Worm (Caenorhabditis elegans) whole organism, young adult: ENCODE data around the gene pld-1.

Experiments used
- ama-1 ChIP-seq, 3 experiments: fragments of 150-350 bp in 1 of 3; sonication (generic microtip) in 2 of 3; optimal IDR thresholded peaks; 2 replicates each; lab custom pipeline; 2014 to 2018; ENCODE audit warnings: missing biosample characterization in 2 of 3, missing genetic modification characterization in 2 of 3, missing genetic modification reagents in 2 of 3
- aptf-3 ChIP-seq: fragments of 200-800 bp; sonication (Bioruptor generic); IDR thresholded peaks from 2 replicates; pipeline ENCODE4 v1.3.6; 2022; ENCODE audit warnings: missing genetic modification characterization, missing compliant biosample characterization
- hrde-1 ChIP-seq: sonication (generic microtip); optimal IDR thresholded peaks from 2 replicates; lab custom pipeline; 2016; ENCODE audit warnings: missing genetic modification characterization, mild to moderate bottlenecking, missing compliant biosample characterization, moderate library complexity, missing genotype, missing genetic modification reagents, borderline replicate concordance
- nhr-179 ChIP-seq: sonication (generic microtip); optimal IDR thresholded peaks from 2 replicates; lab custom pipeline; 2016; ENCODE audit warnings: mild to moderate bottlenecking, missing genetic modification characterization, missing compliant biosample characterization
- nhr-90 ChIP-seq: sonication (generic microtip); optimal IDR thresholded peaks from 2 replicates; lab custom pipeline; 2016; ENCODE audit warnings: missing genotype, mild to moderate bottlenecking, missing genetic modification characterization, missing compliant biosample characterization
- rpc-1 ChIP-seq, 2 experiments: fragments of 150-350 bp in 1 of 2; sonication (generic microtip) in 1 of 2; optimal IDR thresholded peaks; 2 replicates each; lab custom pipeline; 2014 to 2018; ENCODE audit warnings: missing biosample characterization in 1 of 2, missing genetic modification characterization in 1 of 2, missing genetic modification reagents in 1 of 2, missing genotype in 1 of 2
- snpc-4 ChIP-seq, 5 experiments: fragments of 150-350 bp in 1 of 5; sonication (generic microtip) in 4 of 5; optimal IDR thresholded peaks; 2 replicates each; lab custom pipeline; 2014 to 2018; ENCODE audit warnings: missing genetic modification characterization in 5 of 5, missing biosample characterization in 3 of 5, antibody characterized with exemption in 2 of 5, mild to moderate bottlenecking in 2 of 5, missing compliant biosample characterization in 2 of 5, missing genotype in 2 of 5, moderate library complexity in 2 of 5, missing genetic modification reagents in 1 of 5
- unc-62 ChIP-seq: fragments of 150-350 bp; optimal IDR thresholded peaks from 2 replicates; lab custom pipeline; 2014; ENCODE audit warnings: missing biosample characterization, missing genetic modification reagents, missing genetic modification characterization

ce11 chrII:5105020-5105419 lies 13.5 kb upstream of the pld-1 start:
- TF ChIP-seq hrde-1 (peak; percentile 90), ama-1 (optimal IDR thresholded peaks at IDR 0.05; lab: Kevin White, UChicago) (no peak), ama-1 (GFP tag; optimal IDR thresholded peaks at IDR 0.05; lab: Kevin White, UChicago) (peak; percentile 90 to 94), snpc-4 (GFP tag; optimal IDR thresholded peaks at IDR 0.05; lab: Kevin White, UChicago) (peak; percentile 80), snpc-4 (tag; optimal IDR thresholded peaks at IDR 0.05; lab: Kevin White, UChicago) (peak; percentile 26 to 87 (median 74)), nhr-90 (tag; lab: Kevin White, UChicago) (peak; percentile 97), nhr-179 (tag; lab: Kevin White, UChicago) (peak; percentile 75), aptf-3 (GFP tag; lab: Robert Waterston, UW) (0 out of 2 replicates have a peak, but pooled peaks have one; percentile 58), rpc-1 (optimal IDR thresholded peaks at IDR 0.05; lab: Kevin White, UChicago) (peak; percentile 99), rpc-1 (tag; optimal IDR thresholded peaks at IDR 0.05; lab: Kevin White, UChicago) (peak; percentile 100), unc-62 (GFP tag; lab: Kevin White, UChicago) (no peak)
